1 fruit fly cellular context compared by ENCODE assay signal in the genomic region with DNA sequence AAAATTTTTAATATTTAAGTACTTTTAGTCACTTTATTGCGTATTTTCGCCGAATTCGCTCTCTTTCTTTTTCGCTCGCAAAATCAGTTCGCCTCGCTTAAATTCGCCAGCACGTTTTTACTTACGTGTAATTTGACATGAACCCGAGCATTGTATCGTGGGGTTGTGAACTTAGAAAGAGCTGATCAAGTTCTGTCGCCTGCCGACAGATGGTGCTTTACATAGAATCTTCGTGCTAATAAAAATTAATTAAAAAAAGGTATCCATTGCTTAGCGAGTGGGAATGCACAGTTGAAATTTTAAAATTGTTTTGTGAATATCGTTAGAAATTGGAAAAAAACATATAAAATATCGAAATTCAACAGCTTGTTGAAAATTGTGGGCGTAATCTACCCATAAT.
TF ChIP-seq lines count a peak whose summit lies in the region.

No protein-coding gene starts in this region.

TF ChIP-seq in whole organism, embryonic, 481 proteins besides CTCF, POLR2A, EP300 and RAD21 (continued from another document and continues in another):
- TF ChIP-seq CG8281 (tag; optimal IDR thresholded peaks at IDR 0.05; lab: Kevin White, UChicago) (peak; percentile 17), shn (GFP tag; optimal IDR thresholded peaks at IDR 0.05; lab: Kevin White, UChicago) (no peak), CG10209 (GFP tag; optimal IDR thresholded peaks at IDR 0.05; lab: Kevin White, UChicago) (peak; percentile 67), CG3407 (GFP tag; optimal IDR thresholded peaks at IDR 0.05; lab: Kevin White, UChicago) (peak; percentile 44), Blimp-1 (GFP tag; optimal IDR thresholded peaks at IDR 0.05; lab: Kevin White, UChicago) (no peak), CG18764 (GFP tag; optimal IDR thresholded peaks at IDR 0.05; lab: Kevin White, UChicago) (peak; percentile 48), pfk (GFP tag; optimal IDR thresholded peaks at IDR 0.05; lab: Kevin White, UChicago) (no peak), chn (GFP tag; optimal IDR thresholded peaks at IDR 0.05; lab: Kevin White, UChicago) (peak; percentile 76), Meics (GFP tag; optimal IDR thresholded peaks at IDR 0.05; lab: Kevin White, UChicago) (peak; percentile 77), CG1602 (GFP tag; optimal IDR thresholded peaks at IDR 0.05; lab: Kevin White, UChicago) (peak; percentile 21), CG18011 (GFP tag; optimal IDR thresholded peaks at IDR 0.05; lab: Kevin White, UChicago) (peak; percentile 15), Asciz (GFP tag; optimal IDR thresholded peaks at IDR 0.05; lab: Kevin White, UChicago) (peak; percentile 38), rib (GFP tag; IDR thresholded peaks at IDR 0.05; lab: Robert Waterston, UW) (peak; percentile 28; the same call in 1 of the 2 replicates), nerfin-1 (tag; optimal IDR thresholded peaks at IDR 0.05; lab: Kevin White, UChicago) (peak; percentile 62), CG6272 (GFP tag; IDR thresholded peaks at IDR 0.05; lab: Robert Waterston, UW) (no peak), inv (GFP tag; IDR thresholded peaks at IDR 0.05; lab: Robert Waterston, UW; ENCODE audit: partially characterized antibody) (no peak; the same call in 1 of the 2 replicates), tgo (GFP tag; IDR thresholded peaks at IDR 0.05; lab: Robert Waterston, UW) (no peak; the same call in 2 of the 3 replicates), seq (GFP tag; IDR thresholded peaks at IDR 0.05; lab: Robert Waterston, UW) (0 out of 2 replicates have a peak, but pooled peaks have one; percentile 23), bab2 (GFP tag; optimal IDR thresholded peaks at IDR 0.05; lab: Kevin White, UChicago) (peak; percentile 50), Lhr (GFP tag; optimal IDR thresholded peaks at IDR 0.05; lab: Kevin White, UChicago) (peak; percentile 80), CG15269 (tag; optimal IDR thresholded peaks at IDR 0.05; lab: Kevin White, UChicago) (no peak), Pdp1 (GFP tag; optimal IDR thresholded peaks at IDR 0.05; lab: Kevin White, UChicago) (peak in 1 of 2 experiments; percentile 50), gem (tag; optimal IDR thresholded peaks at IDR 0.05; lab: Kevin White, UChicago) (peak; percentile 61), crc (GFP tag; optimal IDR thresholded peaks at IDR 0.05; lab: Kevin White, UChicago) (peak; percentile 22), scrt (GFP tag; optimal IDR thresholded peaks at IDR 0.05; lab: Kevin White, UChicago) (peak; percentile 46), wdn (GFP tag; IDR thresholded peaks at IDR 0.05; lab: Robert Waterston, UW) (no peak), pb (GFP tag; optimal IDR thresholded peaks at IDR 0.05; lab: Kevin White, UChicago) (peak; percentile 74), repo (GFP tag; optimal IDR thresholded peaks at IDR 0.05; lab: Kevin White, UChicago) (peak; percentile 51), tx (GFP tag; optimal IDR thresholded peaks at IDR 0.05; lab: Kevin White, UChicago) (peak; percentile 50), peb (GFP tag; IDR thresholded peaks at IDR 0.05; lab: Robert Waterston, UW) (no peak), HLHmδ (GFP tag; optimal IDR thresholded peaks at IDR 0.05; lab: Kevin White, UChicago) (no peak), CG9727 (GFP tag; optimal IDR thresholded peaks at IDR 0.05; lab: Kevin White, UChicago) (no peak), CG6175 (GFP tag; IDR thresholded peaks at IDR 0.05; lab: Robert Waterston, UW) (no peak), CG2202 (tag; optimal IDR thresholded peaks at IDR 0.05; lab: Kevin White, UChicago) (peak; percentile 35), CG4328 (GFP tag; optimal IDR thresholded peaks at IDR 0.05; lab: Kevin White, UChicago) (peak; percentile 20), Ptx1 (GFP tag; IDR thresholded peaks at IDR 0.05; lab: Robert Waterston, UW) (no peak), abd-A (tag; optimal IDR thresholded peaks at IDR 0.05; lab: Kevin White, UChicago) (no peak), CG2129 (GFP tag; IDR thresholded peaks at IDR 0.05; lab: Robert Waterston, UW; ENCODE audit: partially characterized antibody) (no peak), Hsf (GFP tag; optimal IDR thresholded peaks at IDR 0.05; lab: Kevin White, UChicago) (peak; percentile 80), zen2 (GFP tag; IDR thresholded peaks at IDR 0.05; lab: Robert Waterston, UW; ENCODE audit: partially characterized antibody) (no peak), CG5953 (GFP tag; IDR thresholded peaks at IDR 0.05; lab: Robert Waterston, UW) (no peak), pros (GFP tag; optimal IDR thresholded peaks at IDR 0.05; lab: Kevin White, UChicago) (no peak), pzg (GFP tag; optimal IDR thresholded peaks at IDR 0.05; lab: Kevin White, UChicago) (peak; percentile 16), CG12104 (GFP tag; optimal IDR thresholded peaks at IDR 0.05; lab: Kevin White, UChicago) (peak; percentile 50), Fer1 (GFP tag; optimal IDR thresholded peaks at IDR 0.05; lab: Kevin White, UChicago) (peak; percentile 88), Eip74EF (GFP tag; optimal IDR thresholded peaks at IDR 0.05; lab: Kevin White, UChicago) (no peak), CG7987 (GFP tag; optimal IDR thresholded peaks at IDR 0.05; lab: Kevin White, UChicago) (no peak), br (optimal IDR thresholded peaks at IDR 0.05; lab: Kevin White, UChicago) (no peak), ase (GFP tag; IDR thresholded peaks at IDR 0.05; lab: Robert Waterston, UW) (no peak), MESR4 (GFP tag; optimal IDR thresholded peaks at IDR 0.05; lab: Kevin White, UChicago) (peak; percentile 12), CG12769 (tag; optimal IDR thresholded peaks at IDR 0.05; lab: Kevin White, UChicago) (peak; percentile 65), CG11398 (GFP tag; optimal IDR thresholded peaks at IDR 0.05; lab: Kevin White, UChicago) (peak; percentile 70), CG34376 (GFP tag; optimal IDR thresholded peaks at IDR 0.05; lab: Kevin White, UChicago) (peak; percentile 8), Hr78 (GFP tag; optimal IDR thresholded peaks at IDR 0.05; lab: Kevin White, UChicago) (no peak), CG11696 (GFP tag; IDR thresholded peaks at IDR 0.05; lab: Robert Waterston, UW) (no peak), Ada2b (GFP tag; IDR thresholded peaks at IDR 0.05; lab: Robert Waterston, UW) (peak; percentile 14; the same call in 1 of the 2 replicates), dpn (GFP tag; optimal IDR thresholded peaks at IDR 0.05; lab: Kevin White, UChicago) (peak; percentile 72 to 75), CG13296 (GFP tag; optimal IDR thresholded peaks at IDR 0.05; lab: Kevin White, UChicago) (peak; percentile 67), amos (GFP tag; IDR thresholded peaks at IDR 0.05; lab: Robert Waterston, UW; ENCODE audit: partially characterized antibody) (peak; percentile 72), nom (GFP tag; optimal IDR thresholded peaks at IDR 0.05; lab: Kevin White, UChicago) (no peak), Mad (GFP tag; optimal IDR thresholded peaks at IDR 0.05; lab: Kevin White, UChicago) (peak; percentile 84), unpg (GFP tag; optimal IDR thresholded peaks at IDR 0.05; lab: Kevin White, UChicago) (peak; percentile 69), danr (GFP tag; IDR thresholded peaks at IDR 0.05; lab: Robert Waterston, UW) (no peak), gsb (GFP tag; IDR thresholded peaks at IDR 0.05; lab: Robert Waterston, UW) (no peak), jing (GFP tag; optimal IDR thresholded peaks at IDR 0.05; lab: Kevin White, UChicago) (peak; percentile 16), CG10959 (GFP tag; IDR thresholded peaks at IDR 0.05; lab: Robert Waterston, UW) (no peak; the same call in 1 of the 2 replicates), CG6654 (GFP tag; optimal IDR thresholded peaks at IDR 0.05; lab: Kevin White, UChicago) (no peak), CG11093 (GFP tag; IDR thresholded peaks at IDR 0.05; lab: Robert Waterston, UW) (no peak; the same call in 2 of the 3 replicates), lmd (GFP tag; IDR thresholded peaks at IDR 0.05; lab: Robert Waterston, UW) (no peak), TFAM (GFP tag; optimal IDR thresholded peaks at IDR 0.05; lab: Kevin White, UChicago) (no peak), Dek (tag; optimal IDR thresholded peaks at IDR 0.05; lab: Kevin White, UChicago) (peak; percentile 63), CG9215 (GFP tag; IDR thresholded peaks at IDR 0.05; lab: Robert Waterston, UW) (no peak), CG43689 (GFP tag; IDR thresholded peaks at IDR 0.05; lab: Robert Waterston, UW) (no peak), ab (GFP tag; optimal IDR thresholded peaks at IDR 0.05; lab: Kevin White, UChicago) (no peak), caup (GFP tag; optimal IDR thresholded peaks at IDR 0.05; lab: Kevin White, UChicago; ENCODE audit: severe bottlenecking) (peak; percentile 69), CG6854 (GFP tag; optimal IDR thresholded peaks at IDR 0.05; lab: Kevin White, UChicago) (peak; percentile 65), mirr (GFP tag; optimal IDR thresholded peaks at IDR 0.05; lab: Kevin White, UChicago) (no peak), D19A (tag; optimal IDR thresholded peaks at IDR 0.05; lab: Kevin White, UChicago) (peak; percentile 59), CG12155 (GFP tag; optimal IDR thresholded peaks at IDR 0.05; lab: Kevin White, UChicago) (peak; percentile 44), ttk (GFP tag; IDR thresholded peaks at IDR 0.05; lab: Robert Waterston, UW) (no peak; the same call in 1 of the 2 replicates), btn (GFP tag; optimal IDR thresholded peaks at IDR 0.05; lab: Kevin White, UChicago) (peak; percentile 55), ken (GFP tag; IDR thresholded peaks at IDR 0.05; lab: Robert Waterston, UW) (no peak; the same call in 2 of the 3 replicates), Max (GFP tag; optimal IDR thresholded peaks at IDR 0.05; lab: Kevin White, UChicago) (peak; percentile 61), CG10321 (GFP tag; IDR thresholded peaks at IDR 0.05; lab: Robert Waterston, UW) (no peak), fd96Cb (tag; optimal IDR thresholded peaks at IDR 0.05; lab: Kevin White, UChicago) (peak; percentile 14), CG2116 (GFP tag; optimal IDR thresholded peaks at IDR 0.05; lab: Kevin White, UChicago) (peak; percentile 68), grau (tag; optimal IDR thresholded peaks at IDR 0.05; lab: Kevin White, UChicago) (no peak), CG13287 (GFP tag; IDR thresholded peaks at IDR 0.05; lab: Robert Waterston, UW; ENCODE audit: partially characterized antibody) (peak; percentile 56), lbe (GFP tag; optimal IDR thresholded peaks at IDR 0.05; lab: Kevin White, UChicago) (peak; percentile 45), Hmr (GFP tag; optimal IDR thresholded peaks at IDR 0.05; lab: Kevin White, UChicago) (no peak), CG3065 (GFP tag; optimal IDR thresholded peaks at IDR 0.05; lab: Kevin White, UChicago) (peak; percentile 32), Lpt (GFP tag; optimal IDR thresholded peaks at IDR 0.05; lab: Kevin White, UChicago) (no peak), CG12659 (GFP tag; optimal IDR thresholded peaks at IDR 0.05; lab: Kevin White, UChicago) (peak; percentile 62), hb (GFP tag; IDR thresholded peaks at IDR 0.05; lab: Robert Waterston, UW; ENCODE audit: partially characterized antibody) (no peak), CG7786 (GFP tag; optimal IDR thresholded peaks at IDR 0.05; lab: Kevin White, UChicago) (peak; percentile 49), oc (tag; optimal IDR thresholded peaks at IDR 0.05; lab: Kevin White, UChicago) (peak; percentile 30), HLH4C (GFP tag; IDR thresholded peaks at IDR 0.05; lab: Robert Waterston, UW; ENCODE audit: partially characterized antibody) (no peak), sqz (GFP tag; optimal IDR thresholded peaks at IDR 0.05; lab: Kevin White, UChicago) (peak; percentile 61), dm (GFP tag; optimal IDR thresholded peaks at IDR 0.05; lab: Kevin White, UChicago) (peak; percentile 77), CG12744 (GFP tag; optimal IDR thresholded peaks at IDR 0.05; lab: Kevin White, UChicago) (peak; percentile 68), Aef1 (GFP tag; IDR thresholded peaks at IDR 0.05; lab: Robert Waterston, UW) (no peak; the same call in 2 of the 3 replicates), vfl (GFP tag; optimal IDR thresholded peaks at IDR 0.05; lab: Kevin White, UChicago) (peak; percentile 43), Trl (optimal IDR thresholded peaks at IDR 0.05; lab: Kevin White, UChicago) (no peak), Trl (GFP tag; optimal IDR thresholded peaks at IDR 0.05; lab: Kevin White, UChicago) (peak; percentile 82), vnd (GFP tag; IDR thresholded peaks at IDR 0.05; lab: Robert Waterston, UW; ENCODE audit: partially characterized antibody) (no peak), z (GFP tag; IDR thresholded peaks at IDR 0.05; lab: Robert Waterston, UW) (no peak), sisA (GFP tag; IDR thresholded peaks at IDR 0.05; lab: Robert Waterston, UW) (no peak), CG16779 (GFP tag; IDR thresholded peaks at IDR 0.05; lab: Robert Waterston, UW) (no peak), CG13424 (tag; optimal IDR thresholded peaks at IDR 0.05; lab: Kevin White, UChicago) (peak; percentile 79), CHES-1-like (GFP tag; optimal IDR thresholded peaks at IDR 0.05; lab: Kevin White, UChicago) (peak; percentile 66), toy (GFP tag; IDR thresholded peaks at IDR 0.05; lab: Robert Waterston, UW) (no peak), H2.0 (GFP tag; IDR thresholded peaks at IDR 0.05; lab: Robert Waterston, UW) (no peak; the same call in 1 of the 2 replicates), emc (GFP tag; optimal IDR thresholded peaks at IDR 0.05; lab: Kevin White, UChicago) (no peak), CG6813 (GFP tag; optimal IDR thresholded peaks at IDR 0.05; lab: Kevin White, UChicago) (peak; percentile 55), CG9932 (GFP tag; IDR thresholded peaks at IDR 0.05; lab: Robert Waterston, UW) (no peak), CG30403 (GFP tag; optimal IDR thresholded peaks at IDR 0.05; lab: Kevin White, UChicago) (peak; percentile 64), kni (GFP tag; optimal IDR thresholded peaks at IDR 0.05; lab: Kevin White, UChicago) (no peak), YL-1 (GFP tag; optimal IDR thresholded peaks at IDR 0.05; lab: Kevin White, UChicago) (no peak), ATbp (GFP tag; optimal IDR thresholded peaks at IDR 0.05; lab: Kevin White, UChicago) (no peak), CG4854 (GFP tag; optimal IDR thresholded peaks at IDR 0.05; lab: Kevin White, UChicago) (peak; percentile 69), CG17186 (GFP tag; optimal IDR thresholded peaks at IDR 0.05; lab: Kevin White, UChicago) (no peak), Gug (GFP tag; IDR thresholded peaks at IDR 0.05; lab: Robert Waterston, UW) (no peak; the same call in 3 of the 4 replicates), Oaz (GFP tag; IDR thresholded peaks at IDR 0.05; lab: Robert Waterston, UW) (no peak), lab (GFP tag; optimal IDR thresholded peaks at IDR 0.05; lab: Kevin White, UChicago) (no peak), Side (GFP tag; optimal IDR thresholded peaks at IDR 0.05; lab: Kevin White, UChicago) (peak; percentile 84), fru (optimal IDR thresholded peaks at IDR 0.05; lab: Kevin White, UChicago) (no peak), CG31388 (GFP tag; optimal IDR thresholded peaks at IDR 0.05; lab: Kevin White, UChicago) (no peak), grn (GFP tag; optimal IDR thresholded peaks at IDR 0.05; lab: Kevin White, UChicago) (peak; percentile 40)
